Worm (Caenorhabditis elegans) whole organism, young adult: ENCODE data around the gene F43C9.2.

ENCODE experiments used
- Y53G8AR.9 ChIP-seq: fragments of 200-800 bp; sonication (Bioruptor generic); conservative IDR thresholded peaks from 2 replicates; pipeline ENCODE4 v1.3.6; 2022; ENCODE audit warnings: missing genetic modification reagents, missing genetic modification characterization, missing compliant biosample characterization
- Y79H2A.3 ChIP-seq: fragments of 200-800 bp; sonication (Bioruptor generic); conservative IDR thresholded peaks from 2 replicates; pipeline ENCODE4 v1.3.6; 2022; ENCODE audit warnings: missing genetic modification reagents, missing genetic modification characterization, missing compliant biosample characterization
- aptf-2 ChIP-seq: fragments of 200-800 bp; sonication (Bioruptor generic); conservative IDR thresholded peaks from 2 replicates; pipeline ENCODE4 v1.3.6; 2022; ENCODE audit warnings: missing genetic modification reagents, missing genetic modification characterization, missing compliant biosample characterization
- dpl-1 ChIP-seq: fragments of 150-350 bp; optimal IDR thresholded peaks from 2 replicates; lab custom pipeline; 2014; ENCODE audit warnings: missing biosample characterization, missing genetic modification reagents, missing genetic modification characterization
- ets-4 ChIP-seq: fragments of 200-800 bp; sonication (Bioruptor generic); optimal IDR thresholded peaks from 2 replicates; lab custom pipeline; 2018; ENCODE audit warnings: mild to moderate bottlenecking, missing genetic modification characterization, missing compliant biosample characterization
- snpc-4 ChIP-seq, 5 experiments: fragments of 150-350 bp in 1 of 5; sonication (generic microtip) in 4 of 5; optimal IDR thresholded peaks; 2 replicates each; lab custom pipeline; 2014 to 2018; ENCODE audit warnings: missing genetic modification characterization in 5 of 5, missing biosample characterization in 3 of 5, antibody characterized with exemption in 2 of 5, mild to moderate bottlenecking in 2 of 5, missing compliant biosample characterization in 2 of 5, missing genotype in 2 of 5, moderate library complexity in 2 of 5, missing genetic modification reagents in 1 of 5
- ztf-28 ChIP-seq: fragments of 200-800 bp; sonication (Bioruptor generic); IDR thresholded peaks from 2 replicates; pipeline ENCODE4 v1.3.6; 2022; ENCODE audit warnings: missing genetic modification reagents, missing genetic modification characterization, missing compliant biosample characterization

DNA sequence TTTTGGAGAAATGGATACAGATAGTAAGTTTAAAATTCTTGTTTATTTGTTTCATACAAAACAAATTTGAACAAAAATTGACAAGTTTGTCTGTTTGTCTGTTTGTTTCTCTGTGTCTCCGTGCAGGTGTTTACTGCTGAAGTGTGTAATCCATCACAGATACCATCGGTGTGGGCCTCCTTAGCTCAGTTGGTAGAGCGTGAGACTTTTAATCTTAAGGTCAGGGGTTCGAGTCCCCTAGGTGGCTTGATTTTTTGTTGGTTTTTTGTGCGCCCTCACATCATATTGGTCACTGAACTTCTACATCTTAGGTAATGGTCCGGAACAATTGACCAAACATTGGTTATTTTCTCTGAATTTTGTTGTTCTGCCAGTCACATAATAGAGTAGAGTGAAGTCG, 5.5 kb downstream of the F43C9.2 start:
- TF ChIP-seq snpc-4 (GFP tag; optimal IDR thresholded peaks at IDR 0.05; lab: Kevin White, UChicago) (peak; percentile 75), snpc-4 (tag; optimal IDR thresholded peaks at IDR 0.05; lab: Kevin White, UChicago) (peak in 3 of 4 experiments; percentile 37 to 70 (median 67)), dpl-1 (GFP tag; lab: Kevin White, UChicago) (no peak), ets-4 (GFP tag; lab: Kevin White, UChicago) (peak; percentile 12), aptf-2 (no peak), Y53G8AR.9 (GFP tag; lab: Robert Waterston, UW) (no peak; the same call in 1 of the 2 replicates), Y79H2A.3 (GFP tag; lab: Robert Waterston, UW) (no peak), ztf-28 (GFP tag; lab: Robert Waterston, UW) (peak; percentile 52; the same call in 1 of the 2 replicates)
